Worm (Caenorhabditis elegans): ENCODE measurements around the gene col-154.

DNA sequence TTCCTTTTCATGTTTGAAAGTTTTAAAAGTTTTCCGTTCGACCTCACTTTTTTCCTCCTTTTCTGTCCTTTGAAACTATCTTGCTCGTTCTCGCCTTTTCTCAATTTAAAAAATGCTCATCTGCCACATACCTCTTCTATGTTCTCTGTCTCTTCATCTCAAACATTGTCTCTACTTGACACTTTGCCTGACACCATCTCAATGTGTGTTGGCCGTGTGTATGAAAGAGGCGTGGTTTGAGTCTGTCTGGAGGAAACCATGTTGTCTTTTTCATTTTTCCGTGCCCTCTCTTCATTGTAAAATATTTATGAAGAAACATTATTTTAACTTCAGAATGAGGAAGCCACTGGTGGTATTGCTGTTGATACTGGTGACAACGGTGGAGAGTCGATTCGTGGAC is 22.1 kb downstream of the col-154 start, which contains the start of gene K03B8.6:
- TF ChIP-seq nhr-11 (tag; optimal IDR thresholded peaks at IDR 0.05): no peak
- no peak for TF ChIP-seq nhr-25 (tag; optimal IDR thresholded peaks at IDR 0.05)
- TF ChIP-seq skn-1 (tag; optimal IDR thresholded peaks at IDR 0.05): no peak
- no peak for TF ChIP-seq unc-62 (GFP tag; optimal IDR thresholded peaks at IDR 0.05)
- no peak for TF ChIP-seq nhr-237 (tag; optimal IDR thresholded peaks at IDR 0.05)
- TF ChIP-seq fkh-10 (GFP tag; optimal IDR thresholded peaks at IDR 0.05): no peak
- no peak for TF ChIP-seq ztf-11 (tag; optimal IDR thresholded peaks at IDR 0.05)
- no peak for TF ChIP-seq mdl-1 (tag; optimal IDR thresholded peaks at IDR 0.05)
- TF ChIP-seq fos-1 (tag; optimal IDR thresholded peaks at IDR 0.05): no peak
- TF ChIP-seq pha-4 (tag; optimal IDR thresholded peaks at IDR 0.05): no peak
- no peak for TF ChIP-seq sea-2 (GFP tag; optimal IDR thresholded peaks at IDR 0.05)
- no peak for TF ChIP-seq egl-27 (tag; optimal IDR thresholded peaks at IDR 0.05)

Data from whole organism, L3 larva.